Fruit fly (Drosophila melanogaster) whole organism, prepupa: ENCODE data around the gene Rab11.
A peak's percentile ranks its signal among the peaks of the same experiment; 100 is the strongest.

Source experiments
- Blimp-1 ChIP-seq: fragments of 200-800 bp; sonication (Bioruptor generic); optimal IDR thresholded peaks from 3 replicates; lab custom pipeline; 2017; ENCODE audit warnings: missing biosample characterization, missing genetic modification characterization, mild to moderate bottlenecking, moderate library complexity, missing genetic modification reagents
- CG10631 ChIP-seq: fragments of 200-800 bp; sonication (Bioruptor generic); optimal IDR thresholded peaks from 2 replicates; lab custom pipeline; 2016; ENCODE audit warnings: missing biosample characterization, missing genetic modification characterization
- CG11902 ChIP-seq: fragments of 200-800 bp; sonication (Bioruptor generic); optimal IDR thresholded peaks from 3 replicates; lab custom pipeline; 2016; ENCODE audit warnings: missing biosample characterization, missing genetic modification characterization
- CG16779 ChIP-seq: fragments of 200-800 bp; sonication (Bioruptor generic); optimal IDR thresholded peaks from 3 replicates; lab custom pipeline; 2017; ENCODE audit warnings: missing biosample characterization, mild to moderate bottlenecking, missing genetic modification characterization
- CG3032 ChIP-seq: fragments of 200-800 bp; optimal IDR thresholded peaks from 2 replicates; lab custom pipeline; 2019; ENCODE audit warnings: missing biosample characterization, mild to moderate bottlenecking, missing genetic modification characterization, moderate library complexity
- CG31627 ChIP-seq: fragments of 200-800 bp; sonication (Bioruptor generic); optimal IDR thresholded peaks from 3 replicates; lab custom pipeline; 2016; ENCODE audit warnings: missing biosample characterization, missing genetic modification characterization
- CG32006 ChIP-seq: fragments of 200-800 bp; sonication (Bioruptor generic); optimal IDR thresholded peaks from 3 replicates; lab custom pipeline; 2017; ENCODE audit warnings: missing biosample characterization, mild to moderate bottlenecking, missing genetic modification characterization
- CG34406 ChIP-seq: fragments of 200-800 bp; sonication (Bioruptor generic); optimal IDR thresholded peaks from 3 replicates; lab custom pipeline; 2016; ENCODE audit warnings: missing biosample characterization, missing genetic modification characterization
- CG4318 ChIP-seq: fragments of 200-800 bp; sonication (Bioruptor generic); optimal IDR thresholded peaks from 3 replicates; lab custom pipeline; 2017; ENCODE audit warnings: missing biosample characterization, mild to moderate bottlenecking, missing genetic modification characterization
- CG6163 ChIP-seq: fragments of 200-800 bp; sonication (Bioruptor generic); IDR thresholded peaks from 3 replicates; pipeline ENCODE4 v1.3.6; 2022; ENCODE audit warnings: missing biosample characterization, missing genetic modification characterization
- CG6792 ChIP-seq: fragments of 200-800 bp; sonication (Bioruptor generic); optimal IDR thresholded peaks from 3 replicates; lab custom pipeline; 2016; ENCODE audit warnings: missing biosample characterization, missing genetic modification characterization
- CG6854 ChIP-seq: fragments of 200-800 bp; sonication (Bioruptor generic); optimal IDR thresholded peaks from 2 replicates; lab custom pipeline; 2017; ENCODE audit warnings: missing biosample characterization, mild to moderate bottlenecking, missing genetic modification characterization
- CG7368 ChIP-seq: fragments of 200-800 bp; sonication (Bioruptor generic); optimal IDR thresholded peaks from 3 replicates; lab custom pipeline; 2016; ENCODE audit warnings: missing biosample characterization, missing genetic modification characterization
- CG8119 ChIP-seq: fragments of 200-800 bp; sonication (Bioruptor generic); IDR thresholded peaks from 3 replicates; pipeline ENCODE4 v1.3.6; 2022; ENCODE audit warnings: missing biosample characterization, missing genetic modification characterization
- CG8319 ChIP-seq: fragments of 200-800 bp; sonication (Bioruptor generic); optimal IDR thresholded peaks from 3 replicates; lab custom pipeline; 2016; ENCODE audit warnings: missing biosample characterization, missing genetic modification characterization
- Eip75B ChIP-seq: fragments of 200-800 bp; sonication (Bioruptor generic); optimal IDR thresholded peaks from 3 replicates; lab custom pipeline; 2016; ENCODE audit warnings: missing biosample characterization, missing genetic modification characterization
- Eip78C ChIP-seq: fragments of 200-800 bp; sonication (Bioruptor generic); peaks from one replicate; lab custom pipeline; 2016; ENCODE audit warnings: missing biosample characterization, missing genetic modification characterization
- Eip93F ChIP-seq: fragments of 200-800 bp; sonication (Bioruptor generic); optimal IDR thresholded peaks from 2 replicates; lab custom pipeline; 2016; ENCODE audit warnings: missing biosample characterization, mild to moderate bottlenecking, missing genetic modification characterization
- Ets96B ChIP-seq: fragments of 200-800 bp; optimal IDR thresholded peaks from 2 replicates; lab custom pipeline; 2019; ENCODE audit warnings: missing biosample characterization, mild to moderate bottlenecking, missing genetic modification characterization, moderate library complexity
- Hr39 ChIP-seq: fragments of 200-800 bp; sonication (Bioruptor generic); optimal IDR thresholded peaks from 2 replicates; lab custom pipeline; 2016; ENCODE audit warnings: missing biosample characterization, missing genetic modification characterization
- OdsH ChIP-seq: fragments of 200-800 bp; sonication (Bioruptor generic); optimal IDR thresholded peaks from 3 replicates; lab custom pipeline; 2016; ENCODE audit warnings: missing biosample characterization, missing genetic modification characterization
- Smox ChIP-seq: fragments of 200-800 bp; sonication (Bioruptor generic); optimal IDR thresholded peaks from 3 replicates; lab custom pipeline; 2016; ENCODE audit warnings: missing biosample characterization, missing genetic modification characterization
- Sox102F ChIP-seq: fragments of 200-800 bp; sonication (Bioruptor generic); optimal IDR thresholded peaks from 2 replicates; lab custom pipeline; 2016; ENCODE audit warnings: missing biosample characterization, mild to moderate bottlenecking, missing genetic modification characterization
- Sox14 ChIP-seq: fragments of 200-800 bp; sonication (Bioruptor generic); optimal IDR thresholded peaks from 3 replicates; lab custom pipeline; 2016; ENCODE audit warnings: missing biosample characterization, missing genetic modification characterization
- Sox15 ChIP-seq: fragments of 200-800 bp; sonication (Bioruptor generic); optimal IDR thresholded peaks from 3 replicates; lab custom pipeline; 2016; ENCODE audit warnings: missing biosample characterization, missing genetic modification characterization
- acj6 ChIP-seq: fragments of 200-800 bp; sonication (Bioruptor generic); optimal IDR thresholded peaks from 3 replicates; lab custom pipeline; 2016; ENCODE audit warnings: missing biosample characterization, missing genetic modification characterization
- cyc ChIP-seq: fragments of 200-800 bp; sonication (Bioruptor generic); optimal IDR thresholded peaks from 3 replicates; lab custom pipeline; 2016; ENCODE audit warnings: missing biosample characterization, missing genetic modification characterization
- dac ChIP-seq: fragments of 200-800 bp; sonication (Bioruptor generic); optimal IDR thresholded peaks from 2 replicates; lab custom pipeline; 2017; ENCODE audit warnings: missing biosample characterization, mild to moderate bottlenecking, missing genetic modification characterization
- esn ChIP-seq: fragments of 200-800 bp; sonication (Bioruptor generic); optimal IDR thresholded peaks from 2 replicates; lab custom pipeline; 2016; ENCODE audit warnings: missing biosample characterization, mild to moderate bottlenecking, missing genetic modification characterization, moderate library complexity
- fd59A ChIP-seq: fragments of 200-800 bp; sonication (Bioruptor generic); optimal IDR thresholded peaks from 2 replicates; lab custom pipeline; 2017; ENCODE audit warnings: missing biosample characterization, mild to moderate bottlenecking, missing genetic modification characterization, missing genetic modification reagents
- fd85E ChIP-seq: fragments of 200-800 bp; sonication (Bioruptor generic); optimal IDR thresholded peaks from 3 replicates; lab custom pipeline; 2016; ENCODE audit warnings: missing biosample characterization, missing genetic modification characterization
- fkh ChIP-seq: fragments of 200-800 bp; sonication (Bioruptor generic); optimal IDR thresholded peaks from 3 replicates; lab custom pipeline; 2017; ENCODE audit warnings: missing biosample characterization, mild to moderate bottlenecking, missing genetic modification characterization, moderate library complexity
- lz ChIP-seq: fragments of 200-800 bp; sonication (Bioruptor generic); optimal IDR thresholded peaks from 3 replicates; lab custom pipeline; 2016; ENCODE audit warnings: missing biosample characterization, missing genetic modification characterization
- net ChIP-seq: fragments of 200-800 bp; sonication (Bioruptor generic); optimal IDR thresholded peaks from 3 replicates; lab custom pipeline; 2016; ENCODE audit warnings: missing biosample characterization, missing genetic modification characterization
- salr ChIP-seq, 2 experiments: fragments of 200-800 bp; sonication (Bioruptor generic); optimal IDR thresholded peaks; 3 replicates each; lab custom pipeline; 2016 to 2018; ENCODE audit warnings: missing biosample characterization in 2 of 2, missing genetic modification characterization in 2 of 2, mild to moderate bottlenecking in 1 of 2
- svp ChIP-seq: fragments of 200-800 bp; sonication (Bioruptor generic); peaks from one replicate; lab custom pipeline; 2016; ENCODE audit warnings: missing biosample characterization, missing genetic modification characterization
- topi ChIP-seq: fragments of 200-800 bp; sonication (Bioruptor generic); optimal IDR thresholded peaks from 3 replicates; lab custom pipeline; 2016; ENCODE audit warnings: missing biosample characterization, missing genetic modification characterization

Gene Rab11

DNA sequence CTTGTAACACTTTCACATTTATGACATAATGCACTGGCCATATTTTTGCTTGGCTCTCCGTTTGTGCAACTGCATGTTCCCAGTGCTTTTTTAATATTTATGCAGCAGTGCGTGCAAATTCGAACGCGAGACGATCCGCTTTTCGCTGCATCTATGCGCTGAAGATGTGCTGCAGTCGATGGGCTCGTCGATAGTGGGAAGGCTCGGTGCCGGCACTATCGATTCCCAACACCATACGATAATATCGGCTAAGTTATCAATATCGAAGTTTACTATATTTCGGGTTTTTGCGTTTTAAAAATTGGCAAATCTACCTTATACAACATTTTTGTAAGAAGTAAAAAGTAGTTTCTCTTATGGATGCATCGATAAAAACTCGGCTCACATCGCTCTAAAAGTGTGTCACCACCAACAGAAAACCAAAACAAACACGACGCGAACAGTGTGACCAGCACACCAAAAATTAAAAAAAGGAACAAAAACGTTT lies 13.5 kb upstream of the Rab11 start, which contains the start of gene RhoGAP93B (continued):
- TF ChIP-seq CG8319 (peak; percentile 53), Ets96B (tag; lab: Kevin White, UChicago) (peak; percentile 82), Sox14 (peak; percentile 88), Sox15 (GFP tag; lab: Kevin White, UChicago) (peak; percentile 30), CG10631 (GFP tag; lab: Kevin White, UChicago) (peak; percentile 86), lz (GFP tag; lab: Kevin White, UChicago) (peak; percentile 84), Blimp-1 (GFP tag; lab: Kevin White, UChicago) (no peak), dac (GFP tag; lab: Kevin White, UChicago) (peak; percentile 62), svp (GFP tag; lab: Kevin White, UChicago) (peak; percentile 92), CG8119 (GFP tag; lab: Robert Waterston, UW) (peak; percentile 84), Sox102F (GFP tag; lab: Kevin White, UChicago) (no peak), acj6 (peak; percentile 68), CG32006 (peak; percentile 84), CG7368 (GFP tag; lab: Kevin White, UChicago) (peak; percentile 71), salr (GFP tag; optimal IDR thresholded peaks at IDR 0.05; lab: Kevin White, UChicago) (peak; percentile 49 to 56), net (GFP tag; lab: Kevin White, UChicago) (peak; percentile 37), CG16779 (peak; percentile 58), CG6163 (GFP tag; lab: Robert Waterston, UW) (peak; percentile 93), OdsH (GFP tag; lab: Kevin White, UChicago) (peak; percentile 72), topi (GFP tag; lab: Kevin White, UChicago) (peak; percentile 89), Eip75B (GFP tag; lab: Kevin White, UChicago) (no peak), fkh (GFP tag; lab: Kevin White, UChicago) (peak; percentile 95), Smox (GFP tag; lab: Kevin White, UChicago) (no peak), CG4318 (GFP tag; lab: Kevin White, UChicago) (no peak), cyc (GFP tag; lab: Kevin White, UChicago) (peak; percentile 77), CG34406 (GFP tag; lab: Kevin White, UChicago) (no peak)
- TF ChIP-seq, all 60 proteins: peak for 42

DNA sequence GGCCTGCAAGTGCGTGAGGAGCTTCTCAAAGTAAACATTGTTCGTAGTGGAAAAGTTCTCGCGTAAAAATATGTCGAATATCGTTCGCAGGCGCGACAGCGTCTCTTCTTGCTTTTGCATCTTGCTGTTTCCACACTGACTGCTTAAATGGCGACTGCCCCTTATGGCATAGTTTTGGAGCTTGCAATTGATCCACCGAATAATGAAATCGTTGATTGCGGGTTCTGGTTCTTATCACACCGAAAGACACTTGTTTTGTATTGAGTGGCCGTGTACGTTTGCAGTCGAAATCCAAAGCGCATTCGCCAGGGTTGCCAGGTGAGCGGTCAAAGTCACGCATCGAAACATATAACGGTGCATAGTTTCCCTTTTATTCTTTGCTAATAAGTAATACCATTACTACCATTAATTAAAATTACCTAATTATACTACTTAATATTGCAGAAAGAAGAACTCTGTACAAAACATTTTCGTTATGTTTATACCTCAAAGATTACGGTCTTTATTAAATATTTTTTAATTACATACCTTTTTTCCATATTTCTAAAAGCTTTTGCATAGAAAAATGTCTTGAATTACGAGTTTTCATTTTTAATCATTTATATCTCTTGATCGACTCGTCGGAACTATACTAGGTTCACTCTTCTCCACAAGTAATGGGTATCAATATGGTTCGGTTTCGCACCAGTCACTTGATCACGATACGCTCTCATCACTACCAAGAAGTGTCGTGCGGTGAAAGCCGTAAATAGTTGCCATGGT lies 9.6 kb upstream of the Rab11 start, which contains the start of the genes CG7044 and Tbc1d22:
TSS of gene CG7044 (minus strand) at position 266 of the 762 bp plus-strand sequence.
TSS of gene Tbc1d22 (plus strand) at position 747 of the 762 bp plus-strand sequence.
- TF ChIP-seq Eip75B (GFP tag; lab: Kevin White, UChicago) = no peak
- peak; percentile 70 for TF ChIP-seq Hr39 (GFP tag; lab: Kevin White, UChicago)
- TF ChIP-seq Smox (GFP tag; lab: Kevin White, UChicago) = no peak
- no peak for TF ChIP-seq CG6854 (GFP tag; lab: Kevin White, UChicago)
- TF ChIP-seq topi (GFP tag; lab: Kevin White, UChicago) = peak; percentile 41
- TF ChIP-seq Sox15 (GFP tag; lab: Kevin White, UChicago) = peak; percentile 62
- TF ChIP-seq cyc (GFP tag; lab: Kevin White, UChicago) = peak; percentile 50
- TF ChIP-seq Sox14 = peak; percentile 35
- peak; percentile 55 for TF ChIP-seq fkh (GFP tag; lab: Kevin White, UChicago)
- TF ChIP-seq acj6 = peak; percentile 47
- TF ChIP-seq svp (GFP tag; lab: Kevin White, UChicago) = peak; percentile 89
- peak; percentile 34 for TF ChIP-seq CG6792
- TF ChIP-seq CG11902 (GFP tag; lab: Kevin White, UChicago) = peak; percentile 39
- TF ChIP-seq Sox102F (GFP tag; lab: Kevin White, UChicago) = no peak
- TF ChIP-seq fd85E (GFP tag; lab: Kevin White, UChicago) = no peak
- peak; percentile 64 for TF ChIP-seq esn (GFP tag; lab: Kevin White, UChicago)
- TF ChIP-seq CG8319 = peak; percentile 37
- TF ChIP-seq Blimp-1 (GFP tag; lab: Kevin White, UChicago) = peak; percentile 0
- peak; percentile 68 for TF ChIP-seq CG31627
- TF ChIP-seq Eip93F (GFP tag; lab: Kevin White, UChicago) = peak; percentile 35
- peak; percentile 33 for TF ChIP-seq Eip78C
- peak; percentile 65 for TF ChIP-seq lz (GFP tag; lab: Kevin White, UChicago)
- peak; percentile 60 for TF ChIP-seq CG3032 (tag; lab: Kevin White, UChicago)
- peak; percentile 5 for TF ChIP-seq fd59A (GFP tag; lab: Kevin White, UChicago)
